Fruit fly (Drosophila melanogaster) whole organism, embryonic: ENCODE measurements around the gene Ssu72.

Experiments used
- CG10654 ChIP-seq: fragments of 200-800 bp; sonication (Bioruptor generic); optimal IDR thresholded peaks from 2 replicates; lab custom pipeline; 2016; ENCODE audit warnings: missing biosample characterization, missing genetic modification characterization
- CG12659 ChIP-seq: fragments of 200-800 bp; sonication (Bioruptor generic); optimal IDR thresholded peaks from 3 replicates; lab custom pipeline; 2017; ENCODE audit warnings: mild to moderate bottlenecking, missing biosample characterization, missing genetic modification reagents, missing genetic modification characterization
- CG14014 ChIP-seq: fragments of 200-800 bp; sonication (Bioruptor generic); IDR thresholded peaks from 2 replicates; pipeline ENCODE4 v1.3.6; 2022; ENCODE audit warnings: missing biosample characterization, missing genetic modification characterization
- CG15269 ChIP-seq: fragments of 200-800 bp; sonication (Bioruptor generic); optimal IDR thresholded peaks from 2 replicates; lab custom pipeline; 2018; ENCODE audit warnings: missing biosample characterization, mild to moderate bottlenecking, missing genetic modification characterization, moderate library complexity
- CG16779 ChIP-seq: fragments of 200-800 bp; sonication (Bioruptor generic); IDR thresholded peaks from 2 replicates; pipeline ENCODE4 v1.3.6; 2022; ENCODE audit warnings: missing biosample characterization, missing genetic modification characterization
- CG17385 ChIP-seq: fragments of 200-800 bp; sonication (Bioruptor generic); optimal IDR thresholded peaks from 3 replicates; lab custom pipeline; 2018; ENCODE audit warnings: missing biosample characterization, mild to moderate bottlenecking, missing genetic modification characterization
- CG2129 ChIP-seq: fragments of 200-800 bp; sonication (Bioruptor generic); IDR thresholded peaks from 2 replicates; pipeline ENCODE4 v1.3.6; 2022; ENCODE audit warnings: missing biosample characterization, missing genetic modification characterization; ENCODE audit not compliant: partially characterized antibody
- CG32532 ChIP-seq: fragments of 200-800 bp; sonication (Bioruptor generic); IDR thresholded peaks from 2 replicates; pipeline ENCODE4 v1.3.6; 2022; ENCODE audit warnings: missing biosample characterization, missing genetic modification characterization
- CG34224 ChIP-seq: fragments of 200-800 bp; sonication (Bioruptor generic); IDR thresholded peaks from 3 replicates; pipeline ENCODE4 v1.3.6; 2022; ENCODE audit warnings: missing biosample characterization, missing genetic modification characterization; ENCODE audit not compliant: partially characterized antibody
- CG6854 ChIP-seq: fragments of 200-800 bp; sonication (Bioruptor generic); optimal IDR thresholded peaks from 3 replicates; lab custom pipeline; 2017; ENCODE audit warnings: missing biosample characterization, mild to moderate bottlenecking, missing genetic modification characterization
- CG8388 ChIP-seq: fragments of 200-800 bp; sonication (Bioruptor generic); optimal IDR thresholded peaks from 2 replicates; lab custom pipeline; 2019; ENCODE audit warnings: missing biosample characterization, mild to moderate bottlenecking, missing genetic modification characterization, moderate library complexity
- CG8944 ChIP-seq: fragments of 200-800 bp; sonication (Bioruptor generic); optimal IDR thresholded peaks from 3 replicates; lab custom pipeline; 2016; ENCODE audit warnings: missing biosample characterization, missing genetic modification characterization
- CG9932 ChIP-seq: fragments of 200-800 bp; sonication (Bioruptor generic); IDR thresholded peaks from 2 replicates; pipeline ENCODE4 v1.3.6; 2022; ENCODE audit warnings: missing biosample characterization, missing genetic modification characterization
- Dfd ChIP-seq, 2 experiments: fragments of >200 bp; optimal IDR thresholded peaks; 2 replicates each; lab custom pipeline; 2017; ENCODE audit warnings: missing biosample characterization in 2 of 2, missing genetic modification characterization in 2 of 2
- H2.0 ChIP-seq: fragments of 200-800 bp; sonication (Bioruptor generic); IDR thresholded peaks from 2 replicates; pipeline ENCODE4 v1.3.6; 2022; ENCODE audit warnings: missing biosample characterization, missing genetic modification characterization
- HLH4C ChIP-seq: fragments of 200-800 bp; sonication (Bioruptor generic); IDR thresholded peaks from 3 replicates; pipeline ENCODE4 v1.3.6; 2022; ENCODE audit warnings: missing biosample characterization, missing genetic modification characterization; ENCODE audit not compliant: partially characterized antibody
- HLH54F ChIP-seq: fragments of 200-800 bp; sonication (Bioruptor generic); optimal IDR thresholded peaks from 3 replicates; lab custom pipeline; 2016; ENCODE audit warnings: missing biosample characterization, missing genetic modification characterization
- Lhr ChIP-seq: fragments of 200-800 bp; sonication (Bioruptor generic); optimal IDR thresholded peaks from 3 replicates; lab custom pipeline; 2017; ENCODE audit warnings: mild to moderate bottlenecking, missing biosample characterization, missing genetic modification reagents, missing genetic modification characterization
- MBD-R2 ChIP-seq: fragments of 200-800 bp; sonication (Bioruptor generic); IDR thresholded peaks from 2 replicates; pipeline ENCODE4 v1.3.6; 2022; ENCODE audit warnings: missing biosample characterization, missing genetic modification characterization
- NC2α ChIP-seq: fragments of 200-800 bp; sonication (Bioruptor generic); optimal IDR thresholded peaks from 2 replicates; lab custom pipeline; 2016; ENCODE audit warnings: missing biosample characterization, missing genetic modification characterization
- NFAT ChIP-seq: fragments of 200-800 bp; sonication (Bioruptor generic); IDR thresholded peaks from 2 replicates; pipeline ENCODE4 v1.3.6; 2022; ENCODE audit warnings: missing biosample characterization, missing genetic modification characterization
- Poxn ChIP-seq: fragments of 200-800 bp; sonication (Bioruptor generic); IDR thresholded peaks from 2 replicates; pipeline ENCODE4 v1.3.6; 2022; ENCODE audit warnings: missing biosample characterization, missing genetic modification characterization
- Ravus ChIP-seq: fragments of 200-800 bp; sonication (Bioruptor generic); IDR thresholded peaks from 2 replicates; pipeline ENCODE4 v1.3.6; 2022; ENCODE audit warnings: missing biosample characterization, missing genetic modification characterization
- Sox102F ChIP-seq: fragments of 200-800 bp; sonication (Bioruptor generic); optimal IDR thresholded peaks from 2 replicates; lab custom pipeline; 2018; ENCODE audit warnings: missing biosample characterization, mild to moderate bottlenecking, missing genetic modification characterization, moderate library complexity
- Spps ChIP-seq: fragments of 200-800 bp; sonication (Bioruptor generic); optimal IDR thresholded peaks from 2 replicates; lab custom pipeline; 2018; ENCODE audit warnings: missing biosample characterization, mild to moderate bottlenecking, missing genetic modification characterization
- Sry-δ ChIP-seq: fragments of 200-800 bp; sonication (Bioruptor generic); optimal IDR thresholded peaks from 2 replicates; lab custom pipeline; 2016; ENCODE audit warnings: missing biosample characterization, missing genetic modification characterization
- abd-A ChIP-seq: fragments of 200-800 bp; sonication (Bioruptor generic); optimal IDR thresholded peaks from 3 replicates; lab custom pipeline; 2019; ENCODE audit warnings: missing biosample characterization, mild to moderate bottlenecking, missing genetic modification characterization, moderate library complexity
- btn ChIP-seq: fragments of 200-800 bp; sonication (Bioruptor generic); optimal IDR thresholded peaks from 2 replicates; lab custom pipeline; 2016; ENCODE audit warnings: missing biosample characterization, missing genetic modification characterization
- corto ChIP-seq: fragments of 200-800 bp; sonication (Bioruptor generic); optimal IDR thresholded peaks from 2 replicates; lab custom pipeline; 2016; ENCODE audit warnings: missing biosample characterization, mild to moderate bottlenecking, missing genetic modification characterization, moderate library complexity
- dmrt11E ChIP-seq: fragments of 200-800 bp; sonication (Bioruptor generic); optimal IDR thresholded peaks from 3 replicates; lab custom pipeline; 2018; ENCODE audit warnings: missing biosample characterization, mild to moderate bottlenecking, missing genetic modification characterization, moderate library complexity
- dpn ChIP-seq, 2 experiments: fragments of 200-800 bp; sonication (Bioruptor generic); optimal IDR thresholded peaks; 3 replicates each; lab custom pipeline; 2016; ENCODE audit warnings: missing biosample characterization in 2 of 2, missing genetic modification characterization in 2 of 2
- eve ChIP-seq, 2 experiments: fragments of >200 bp; optimal IDR thresholded peaks; 2 replicates each; lab custom pipeline; 2017; ENCODE audit warnings: missing biosample characterization in 2 of 2, missing genetic modification characterization in 2 of 2
- her ChIP-seq: fragments of 200-800 bp; sonication (Bioruptor generic); optimal IDR thresholded peaks from 2 replicates; lab custom pipeline; 2016; ENCODE audit warnings: missing biosample characterization, missing genetic modification characterization
- jigr1 ChIP-seq: fragments of 200-800 bp; sonication (Bioruptor generic); IDR thresholded peaks from 3 replicates; pipeline ENCODE4 v1.3.6; 2022; ENCODE audit warnings: missing biosample characterization, missing genetic modification characterization
- kah ChIP-seq: fragments of 200-800 bp; sonication (Bioruptor generic); optimal IDR thresholded peaks from 2 replicates; lab custom pipeline; 2018; ENCODE audit warnings: missing biosample characterization, mild to moderate bottlenecking, missing genetic modification characterization
- nau ChIP-seq: fragments of 200-800 bp; sonication (Bioruptor generic); optimal IDR thresholded peaks from 3 replicates; lab custom pipeline; 2017; ENCODE audit warnings: missing biosample characterization, mild to moderate bottlenecking, missing genetic modification characterization, missing genetic modification reagents
- pan ChIP-seq, 4 experiments: fragments of >200 bp in 3 of 4; fragments of 200-800 bp in 1 of 4; sonication (Bioruptor generic) in 1 of 4; optimal IDR thresholded peaks in 3 of 4; IDR thresholded peaks in 1 of 4; 2 replicates each; pipeline versions ENCODE4 v1.3.6 to Lab custom; 2017 to 2022; ENCODE audit warnings: missing biosample characterization in 2 of 4, missing genetic modification characterization in 2 of 4, mixed read lengths in 1 of 4
- pros ChIP-seq: fragments of 200-800 bp; sonication (Bioruptor generic); optimal IDR thresholded peaks from 3 replicates; lab custom pipeline; 2019; ENCODE audit warnings: missing biosample characterization, mild to moderate bottlenecking, missing genetic modification characterization, moderate library complexity
- rib ChIP-seq: fragments of 200-800 bp; sonication (Bioruptor generic); IDR thresholded peaks from 2 replicates; pipeline ENCODE4 v1.3.6; 2022; ENCODE audit warnings: missing biosample characterization, missing genetic modification characterization
- sc ChIP-seq, 3 experiments: fragments of >200 bp in 2 of 3; fragments of 200-800 bp in 1 of 3; sonication (Bioruptor generic) in 1 of 3; optimal IDR thresholded peaks; 2 replicates in 2 of 3; 3 replicates in 1 of 3; lab custom pipeline; 2017; ENCODE audit warnings: mild to moderate bottlenecking in 1 of 3, missing biosample characterization in 1 of 3, missing genetic modification characterization in 1 of 3, missing genetic modification reagents in 1 of 3
- sim ChIP-seq: fragments of 200-800 bp; sonication (Bioruptor generic); IDR thresholded peaks from 2 replicates; pipeline ENCODE4 v1.3.6; 2022; ENCODE audit warnings: missing biosample characterization, missing genetic modification characterization
- stwl ChIP-seq: fragments of 200-800 bp; sonication (Bioruptor generic); optimal IDR thresholded peaks from 3 replicates; lab custom pipeline; 2018; ENCODE audit warnings: missing biosample characterization, mild to moderate bottlenecking, missing genetic modification characterization, moderate library complexity
- tap ChIP-seq: fragments of 200-800 bp; optimal IDR thresholded peaks from 3 replicates; lab custom pipeline; 2019; ENCODE audit warnings: missing biosample characterization, mild to moderate bottlenecking, missing genetic modification characterization, moderate library complexity
- tup ChIP-seq: fragments of 200-800 bp; sonication (Bioruptor generic); optimal IDR thresholded peaks from 2 replicates; lab custom pipeline; 2016; ENCODE audit warnings: missing biosample characterization, mild to moderate bottlenecking, missing genetic modification characterization, moderate library complexity
- tx ChIP-seq: fragments of 200-800 bp; sonication (Bioruptor generic); optimal IDR thresholded peaks from 2 replicates; lab custom pipeline; 2016; ENCODE audit warnings: missing biosample characterization, missing genetic modification characterization
- vvl ChIP-seq: fragments of 200-800 bp; sonication (Bioruptor generic); IDR thresholded peaks from 2 replicates; pipeline ENCODE4 v1.3.6; 2022; ENCODE audit warnings: missing biosample characterization, missing genetic modification characterization
- zfh2 ChIP-seq: fragments of 200-800 bp; sonication (Bioruptor generic); optimal IDR thresholded peaks from 2 replicates; lab custom pipeline; 2016; ENCODE audit warnings: missing biosample characterization, missing genetic modification characterization

Gene Ssu72

dm6 chrX:19683040-19683875 is 18.9 kb downstream of the Ssu72 start, which contains the start of the genes dome and Ubqn (continued):
- TF ChIP-seq pan (optimal IDR thresholded peaks at IDR 0.05; lab: Kevin White, UChicago) = no peak
- TF ChIP-seq pan (GFP tag; optimal IDR thresholded peaks at IDR 0.05 in 1 of 2, IDR thresholded peaks at IDR 0.05 in 1 of 2) = no peak
- no peak for TF ChIP-seq abd-A
- no peak for TF ChIP-seq NC2α (GFP tag; lab: Kevin White, UChicago)
- no peak; the same call in 1 of the 2 replicates for TF ChIP-seq vvl (GFP tag; lab: Robert Waterston, UW)
- TF ChIP-seq NFAT (GFP tag; lab: Robert Waterston, UW) = peak; percentile 3; the same call in 1 of the 2 replicates
- TF ChIP-seq CG34224 (GFP tag; lab: Robert Waterston, UW) = peak; percentile 84
- TF ChIP-seq CG9932 (GFP tag; lab: Robert Waterston, UW) = no peak; the same call in 1 of the 2 replicates
- no peak for TF ChIP-seq Poxn (GFP tag; lab: Robert Waterston, UW)
- no peak for TF ChIP-seq CG10654 (GFP tag; lab: Kevin White, UChicago)
- TF ChIP-seq corto (GFP tag; lab: Kevin White, UChicago) = no peak
- no peak for TF ChIP-seq her (GFP tag; lab: Kevin White, UChicago)
- TF ChIP-seq dpn (GFP tag; optimal IDR thresholded peaks at IDR 0.05; lab: Kevin White, UChicago) = peak in 1 of 2 experiments; percentile 30
- TF ChIP-seq CG8944 = no peak
- TF ChIP-seq zfh2 = peak; percentile 27
- TF ChIP-seq jigr1 = no peak
- TF ChIP-seq CG2129 (GFP tag; lab: Robert Waterston, UW) = peak; percentile 56; the same call in 1 of the 2 replicates
- no peak for TF ChIP-seq rib (GFP tag; lab: Robert Waterston, UW)
- peak; percentile 93 for TF ChIP-seq Sry-δ
- peak; percentile 33 for TF ChIP-seq kah
- TF ChIP-seq HLH4C (GFP tag; lab: Robert Waterston, UW) = peak; percentile 96
- TF ChIP-seq HLH54F (GFP tag; lab: Kevin White, UChicago) = no peak
- TF ChIP-seq dmrt11E (tag; lab: Kevin White, UChicago) = peak; percentile 23
- TF ChIP-seq tx (GFP tag; lab: Kevin White, UChicago) = no peak
- TF ChIP-seq btn (GFP tag; lab: Kevin White, UChicago) = no peak
- TF ChIP-seq Ravus (GFP tag; lab: Robert Waterston, UW) = no peak
- no peak for TF ChIP-seq sim (GFP tag; lab: Robert Waterston, UW)
- TF ChIP-seq CG6854 (GFP tag; lab: Kevin White, UChicago) = peak; percentile 49
- TF ChIP-seq CG32532 (GFP tag; lab: Robert Waterston, UW) = peak; percentile 60; the same call in 1 of the 2 replicates
- no peak for TF ChIP-seq sc (optimal IDR thresholded peaks at IDR 0.05; lab: Kevin White, UChicago)
- no peak for TF ChIP-seq sc (GFP tag; optimal IDR thresholded peaks at IDR 0.05; lab: Kevin White, UChicago)
- no peak for TF ChIP-seq nau (GFP tag; lab: Kevin White, UChicago)
- peak; percentile 39 for TF ChIP-seq Lhr (GFP tag; lab: Kevin White, UChicago)
- TF ChIP-seq Spps = no peak
- peak; percentile 13; the same call in 1 of the 2 replicates for TF ChIP-seq CG14014
- TF ChIP-seq MBD-R2 = peak; percentile 24; the same call in 1 of the 2 replicates
- TF ChIP-seq CG15269 (tag; lab: Kevin White, UChicago) = no peak
- TF ChIP-seq Sox102F = no peak
- TF ChIP-seq pros = no peak
- peak; percentile 44 for TF ChIP-seq CG17385
- TF ChIP-seq eve (GFP tag; optimal IDR thresholded peaks at IDR 0.05; lab: Kevin White, UChicago) = no peak
- TF ChIP-seq stwl (tag; lab: Kevin White, UChicago) = peak; percentile 72
- TF ChIP-seq tap (tag; lab: Kevin White, UChicago) = no peak
- no peak for TF ChIP-seq H2.0 (GFP tag; lab: Robert Waterston, UW)
- TF ChIP-seq CG8388 (GFP tag; lab: Kevin White, UChicago) = no peak
- TF ChIP-seq CG16779 (GFP tag; lab: Robert Waterston, UW) = no peak
- TF ChIP-seq Dfd (GFP tag; optimal IDR thresholded peaks at IDR 0.05; lab: Kevin White, UChicago) = no peak
- no peak for TF ChIP-seq tup (GFP tag; lab: Kevin White, UChicago)
- peak; percentile 79 for TF ChIP-seq CG12659 (GFP tag; lab: Kevin White, UChicago)
